Fruit fly (Drosophila melanogaster) ovary, adult (tissue): ENCODE data around the gene CG9801.

Source experiments
- CG17801 ChIP-seq: fragments of 200-800 bp; optimal IDR thresholded peaks from 2 replicates; lab custom pipeline; 2019; ENCODE audit warnings: missing biosample characterization, mild to moderate bottlenecking, missing genetic modification characterization, moderate library complexity; ENCODE audit not compliant: partially characterized antibody

Gene CG9801

dm6 chr3R:8748776-8749126 is 1.3 kb upstream of the CG9801 start:
- TF ChIP-seq CG17801 = no peak

dm6 chr3R:8747871-8748775 is 648 bp upstream of the CG9801 start:
- peak; percentile 91 for TF ChIP-seq CG17801

- peak; percentile 78 for TF ChIP-seq CG17801
Measured at dm6 chr3R:8746354-8746753, 1.1 kb downstream of the CG9801 start.

dm6 chr3R:8744198-8744597 is 3.3 kb downstream of the CG9801 start:
- peak; percentile 38 for TF ChIP-seq CG17801

- TF ChIP-seq CG17801 = no peak
Measured at dm6 chr3R:8742661-8743060, 4.8 kb downstream of the CG9801 start.

- no peak for TF ChIP-seq CG17801
Measured at dm6 chr3R:8741941-8742340, 5.5 kb downstream of the CG9801 start.

- no peak for TF ChIP-seq CG17801
Measured at dm6 chr3R:8741248-8741647, 6.2 kb downstream of the CG9801 start.

- TF ChIP-seq CG17801 = no peak
Measured at dm6 chr3R:8740118-8740517, 7.4 kb downstream of the CG9801 start.

dm6 chr3R:8739161-8739783 is 8.2 kb downstream of the CG9801 start:
- no peak for TF ChIP-seq CG17801

- TF ChIP-seq CG17801 = peak; percentile 83
Measured at dm6 chr3R:8731597-8732263, 15.7 kb downstream of the CG9801 start, which contains the start of the genes M1BP and CG8202. TSS of gene M1BP (minus strand) at chr3R:8731698. TSS of gene CG8202 (plus strand) at chr3R:8732091.

- no peak for TF ChIP-seq CG17801
Measured at dm6 chr3R:8729542-8729941, 17.9 kb downstream of the CG9801 start, which contains the start of gene ranshi. TSS of gene ranshi (minus strand) at chr3R:8729693.

- TF ChIP-seq CG17801 = no peak
Measured at dm6 chr3R:8726632-8727031, 20.8 kb downstream of the CG9801 start, which contains the start of gene CG8159. TSS of gene CG8159 (plus strand) at chr3R:8726854.

dm6 chr3R:8725179-8725578 is 22.3 kb downstream of the CG9801 start, which contains the start of gene ouib:
TSS of gene ouib (plus strand) at chr3R:8725479.
- TF ChIP-seq CG17801 = no peak

- TF ChIP-seq CG17801 = no peak
Measured at dm6 chr3R:8722962-8723548, 24.4 kb downstream of the CG9801 start, which contains the start of gene nom. TSS of gene nom (plus strand) at chr3R:8723174.

dm6 chr3R:8721071-8721470 is 26.4 kb downstream of the CG9801 start, which contains the start of gene CG8136:
TSS of gene CG8136 (plus strand) at chr3R:8721371.
- TF ChIP-seq CG17801 = no peak

- no peak for TF ChIP-seq CG17801
Measured at dm6 chr3R:8718898-8719297, 28.6 kb downstream of the CG9801 start, which contains the start of gene CG11760. TSS of gene CG11760 (plus strand) at chr3R:8719198.
